Fruit fly (Drosophila melanogaster) whole organism, embryonic: ENCODE measurements around the gene mRpL32.

Experiments used
- Atf6 ChIP-seq: fragments of 200-800 bp; sonication (Bioruptor generic); IDR thresholded peaks from 2 replicates; pipeline ENCODE4 v1.3.6; 2022; ENCODE audit warnings: missing biosample characterization, missing genetic modification characterization
- BEAF-32 ChIP-seq: fragments of 200-800 bp; sonication (Bioruptor generic); optimal IDR thresholded peaks from 3 replicates; lab custom pipeline; 2017; ENCODE audit warnings: missing biosample characterization, missing genetic modification characterization, mild to moderate bottlenecking, moderate library complexity, missing genetic modification reagents
- CG10267 ChIP-seq: fragments of 200-800 bp; sonication (Bioruptor generic); optimal IDR thresholded peaks from 2 replicates; lab custom pipeline; 2018; ENCODE audit warnings: missing biosample characterization, mild to moderate bottlenecking, missing genetic modification characterization, moderate library complexity
- CG10274 ChIP-seq: fragments of 200-800 bp; sonication (Bioruptor generic); optimal IDR thresholded peaks from 3 replicates; lab custom pipeline; 2017; ENCODE audit warnings: missing biosample characterization, mild to moderate bottlenecking, missing genetic modification characterization
- CG10462 ChIP-seq: fragments of 200-800 bp; sonication (Bioruptor generic); optimal IDR thresholded peaks from 2 replicates; lab custom pipeline; 2016; ENCODE audit warnings: missing biosample characterization, missing genetic modification characterization
- CG12391 ChIP-seq: fragments of 200-800 bp; sonication (Bioruptor generic); optimal IDR thresholded peaks from 3 replicates; lab custom pipeline; 2018; ENCODE audit warnings: missing biosample characterization, mild to moderate bottlenecking, missing genetic modification characterization, moderate library complexity
- CG13424 ChIP-seq: fragments of 200-800 bp; sonication (Bioruptor generic); optimal IDR thresholded peaks from 2 replicates; lab custom pipeline; 2019; ENCODE audit warnings: missing biosample characterization, mild to moderate bottlenecking, missing genetic modification characterization, moderate library complexity
- CG13624 ChIP-seq: fragments of 200-800 bp; sonication (Bioruptor generic); optimal IDR thresholded peaks from 2 replicates; lab custom pipeline; 2016; ENCODE audit warnings: missing biosample characterization, missing genetic modification characterization
- CG18619 ChIP-seq: fragments of 200-800 bp; sonication (Bioruptor generic); optimal IDR thresholded peaks from 3 replicates; lab custom pipeline; 2017; ENCODE audit warnings: missing biosample characterization, mild to moderate bottlenecking, missing genetic modification characterization
- CG2120 ChIP-seq: fragments of 200-800 bp; sonication (Bioruptor generic); optimal IDR thresholded peaks from 3 replicates; lab custom pipeline; 2016; ENCODE audit warnings: missing biosample characterization, missing genetic modification characterization
- CG2678 ChIP-seq: fragments of 200-800 bp; sonication (Bioruptor generic); optimal IDR thresholded peaks from 3 replicates; lab custom pipeline; 2019; ENCODE audit warnings: missing biosample characterization, mild to moderate bottlenecking, missing genetic modification characterization, moderate library complexity
- CG2875 ChIP-seq: fragments of 200-800 bp; sonication (Bioruptor generic); optimal IDR thresholded peaks from 2 replicates; lab custom pipeline; 2017; ENCODE audit warnings: missing biosample characterization, mild to moderate bottlenecking, missing genetic modification characterization, missing genetic modification reagents
- CG30431 ChIP-seq: fragments of 200-800 bp; sonication (Bioruptor generic); optimal IDR thresholded peaks from 2 replicates; lab custom pipeline; 2017; ENCODE audit warnings: missing biosample characterization, missing genetic modification characterization
- CG3281 ChIP-seq: fragments of 200-800 bp; sonication (Bioruptor generic); optimal IDR thresholded peaks from 3 replicates; lab custom pipeline; 2017; ENCODE audit warnings: missing biosample characterization, mild to moderate bottlenecking, missing genetic modification characterization
- CG33557 ChIP-seq: fragments of 200-800 bp; sonication (Bioruptor generic); optimal IDR thresholded peaks from 2 replicates; lab custom pipeline; 2019; ENCODE audit warnings: missing biosample characterization, mild to moderate bottlenecking, missing genetic modification characterization, moderate library complexity
- CG34422 ChIP-seq: fragments of 200-800 bp; sonication (Bioruptor generic); IDR thresholded peaks from 3 replicates; pipeline ENCODE4 v1.3.6; 2022; ENCODE audit warnings: missing biosample characterization, missing genetic modification characterization
- CG4404 ChIP-seq: fragments of 200-800 bp; sonication (Bioruptor generic); IDR thresholded peaks from 2 replicates; pipeline ENCODE4 v1.3.6; 2022; ENCODE audit warnings: missing biosample characterization, missing genetic modification characterization
- CG6854 ChIP-seq: fragments of 200-800 bp; sonication (Bioruptor generic); optimal IDR thresholded peaks from 3 replicates; lab custom pipeline; 2017; ENCODE audit warnings: missing biosample characterization, mild to moderate bottlenecking, missing genetic modification characterization
- CG8290 ChIP-seq, 3 experiments: fragments of 200-800 bp; sonication (Bioruptor generic); optimal IDR thresholded peaks; 2 replicates each; lab custom pipeline; 2016 to 2019; ENCODE audit warnings: missing biosample characterization in 3 of 3, missing genetic modification characterization in 3 of 3, mild to moderate bottlenecking in 2 of 3, moderate library complexity in 1 of 3
- CG9609 ChIP-seq: fragments of 200-800 bp; sonication (Bioruptor generic); optimal IDR thresholded peaks from 3 replicates; lab custom pipeline; 2016; ENCODE audit warnings: missing biosample characterization, missing genetic modification characterization
- CrebB ChIP-seq: fragments of 200-800 bp; sonication (Bioruptor generic); optimal IDR thresholded peaks from 3 replicates; lab custom pipeline; 2018; ENCODE audit warnings: missing biosample characterization, mild to moderate bottlenecking, missing genetic modification characterization
- Dbx ChIP-seq: fragments of 200-800 bp; sonication (Bioruptor generic); IDR thresholded peaks from 3 replicates; pipeline ENCODE4 v1.3.6; 2022; ENCODE audit warnings: missing biosample characterization, missing genetic modification characterization
- Drgx ChIP-seq: fragments of 200-800 bp; sonication (Bioruptor generic); IDR thresholded peaks from 2 replicates; pipeline ENCODE4 v1.3.6; 2022; ENCODE audit warnings: missing biosample characterization, missing genetic modification characterization
- Gug ChIP-seq: fragments of 200-800 bp; sonication (Bioruptor generic); IDR thresholded peaks from 4 replicates; pipeline ENCODE4 v1.3.6; 2022; ENCODE audit warnings: missing biosample characterization, missing genetic modification characterization
- H2.0 ChIP-seq: fragments of 200-800 bp; sonication (Bioruptor generic); IDR thresholded peaks from 2 replicates; pipeline ENCODE4 v1.3.6; 2022; ENCODE audit warnings: missing biosample characterization, missing genetic modification characterization
- Hr51 ChIP-seq, 2 experiments: fragments of 200-800 bp; sonication (Bioruptor generic); optimal IDR thresholded peaks; 2 replicates in 1 of 2; 3 replicates in 1 of 2; lab custom pipeline; 2016 to 2018; ENCODE audit warnings: missing biosample characterization in 2 of 2, missing genetic modification characterization in 2 of 2, mild to moderate bottlenecking in 1 of 2, moderate library complexity in 1 of 2
- Hsf ChIP-seq: fragments of 200-800 bp; sonication (Bioruptor generic); optimal IDR thresholded peaks from 3 replicates; lab custom pipeline; 2016; ENCODE audit warnings: missing biosample characterization, missing genetic modification characterization
- Pdp1 ChIP-seq, 2 experiments: fragments of 200-800 bp; sonication (Bioruptor generic); optimal IDR thresholded peaks; 3 replicates each; lab custom pipeline; 2016; ENCODE audit warnings: missing biosample characterization in 2 of 2, missing genetic modification characterization in 2 of 2, mild to moderate bottlenecking in 1 of 2, moderate library complexity in 1 of 2
- Taf1 ChIP-seq: fragments of 200-800 bp; sonication (Bioruptor generic); IDR thresholded peaks from 2 replicates; pipeline ENCODE4 v1.3.6; 2022; ENCODE audit warnings: missing biosample characterization, missing genetic modification characterization
- chinmo ChIP-seq: fragments of 200-800 bp; sonication (Bioruptor generic); IDR thresholded peaks from 4 replicates; pipeline ENCODE4 v1.3.6; 2022; ENCODE audit warnings: missing biosample characterization, missing genetic modification characterization; ENCODE audit not compliant: partially characterized antibody
- chn ChIP-seq: fragments of 200-800 bp; sonication (Bioruptor generic); optimal IDR thresholded peaks from 2 replicates; lab custom pipeline; 2016; ENCODE audit warnings: missing biosample characterization, missing genetic modification characterization
- ci ChIP-seq: fragments of 200-800 bp; sonication (Bioruptor generic); IDR thresholded peaks from 3 replicates; pipeline ENCODE4 v1.3.6; 2022; ENCODE audit warnings: missing biosample characterization, missing genetic modification characterization
- emc ChIP-seq: fragments of 200-800 bp; sonication (Bioruptor generic); optimal IDR thresholded peaks from 2 replicates; lab custom pipeline; 2016; ENCODE audit warnings: missing biosample characterization, missing genetic modification characterization
- ftz-f1 ChIP-seq: fragments of 200-800 bp; sonication (Bioruptor generic); optimal IDR thresholded peaks from 2 replicates; lab custom pipeline; 2016; ENCODE audit warnings: missing biosample characterization, missing genetic modification characterization
- hth ChIP-seq: fragments of >200 bp; optimal IDR thresholded peaks from 2 replicates; lab custom pipeline; 2017; ENCODE audit warnings: inconsistent platforms
- lab ChIP-seq: fragments of 200-800 bp; sonication (Bioruptor generic); optimal IDR thresholded peaks from 3 replicates; lab custom pipeline; 2017; ENCODE audit warnings: missing biosample characterization, missing genetic modification characterization, mild to moderate bottlenecking, moderate library complexity, missing genetic modification reagents
- mirr ChIP-seq: fragments of 200-800 bp; sonication (Bioruptor generic); optimal IDR thresholded peaks from 3 replicates; lab custom pipeline; 2018; ENCODE audit warnings: missing biosample characterization, mild to moderate bottlenecking, missing genetic modification characterization
- oc ChIP-seq: fragments of 200-800 bp; sonication (Bioruptor generic); optimal IDR thresholded peaks from 2 replicates; lab custom pipeline; 2018; ENCODE audit warnings: missing biosample characterization, mild to moderate bottlenecking, missing genetic modification characterization, moderate library complexity
- org-1 ChIP-seq: fragments of 200-800 bp; sonication (Bioruptor generic); optimal IDR thresholded peaks from 2 replicates; lab custom pipeline; 2017; ENCODE audit warnings: missing biosample characterization, missing genetic modification characterization
- phol ChIP-seq: fragments of 200-800 bp; sonication (Bioruptor generic); optimal IDR thresholded peaks from 3 replicates; lab custom pipeline; 2018; ENCODE audit warnings: missing biosample characterization, mild to moderate bottlenecking, missing genetic modification characterization, moderate library complexity
- pros ChIP-seq: fragments of 200-800 bp; sonication (Bioruptor generic); optimal IDR thresholded peaks from 3 replicates; lab custom pipeline; 2019; ENCODE audit warnings: missing biosample characterization, mild to moderate bottlenecking, missing genetic modification characterization, moderate library complexity
- repo ChIP-seq: fragments of 200-800 bp; sonication (Bioruptor generic); optimal IDR thresholded peaks from 2 replicates; lab custom pipeline; 2016; ENCODE audit warnings: missing biosample characterization, missing genetic modification characterization
- salm ChIP-seq: fragments of 200-800 bp; sonication (Bioruptor generic); optimal IDR thresholded peaks from 2 replicates; lab custom pipeline; 2018; ENCODE audit warnings: missing biosample characterization, mild to moderate bottlenecking, missing genetic modification characterization
- slbo ChIP-seq: fragments of 200-800 bp; sonication (Bioruptor generic); IDR thresholded peaks from 2 replicates; pipeline ENCODE4 v1.3.6; 2022; ENCODE audit warnings: missing biosample characterization, missing genetic modification characterization
- slou ChIP-seq: fragments of 200-800 bp; sonication (Bioruptor generic); optimal IDR thresholded peaks from 3 replicates; lab custom pipeline; 2016; ENCODE audit warnings: missing biosample characterization, missing genetic modification characterization
- tll ChIP-seq, 2 experiments: fragments of 200-800 bp in 1 of 2; fragments of >200 bp in 1 of 2; sonication (Bioruptor generic) in 1 of 2; optimal IDR thresholded peaks; 2 replicates each; lab custom pipeline; 2017 to 2019; ENCODE audit warnings: missing biosample characterization in 2 of 2, missing genetic modification characterization in 2 of 2, mild to moderate bottlenecking in 1 of 2, moderate library complexity in 1 of 2
- tna ChIP-seq: fragments of 200-800 bp; sonication (Bioruptor generic); IDR thresholded peaks from 2 replicates; pipeline ENCODE4 v1.3.6; 2022; ENCODE audit warnings: missing biosample characterization, missing genetic modification characterization; ENCODE audit not compliant: partially characterized antibody
- vfl ChIP-seq: fragments of 200-800 bp; sonication (Bioruptor generic); optimal IDR thresholded peaks from 2 replicates; lab custom pipeline; 2016; ENCODE audit warnings: missing biosample characterization, missing genetic modification characterization
- wor ChIP-seq: fragments of 200-800 bp; sonication (Bioruptor generic); IDR thresholded peaks from 2 replicates; pipeline ENCODE4 v1.3.6; 2022; ENCODE audit warnings: missing biosample characterization, missing genetic modification characterization

The mRpL32 gene

dm6 chr3R:31247281-31247995, 5.2 kb upstream of the mRpL32 start (continued):
- peak; percentile 56 for TF ChIP-seq Hsf (GFP tag; lab: Kevin White, UChicago)
- TF ChIP-seq CG4404 = no peak; the same call in 1 of the 2 replicates
- TF ChIP-seq CG10274 (GFP tag; lab: Kevin White, UChicago) = peak; percentile 41
- peak; percentile 82 for TF ChIP-seq CG34422 (GFP tag; lab: Robert Waterston, UW)
- no peak for TF ChIP-seq hth (lab: Kevin White, UChicago)
- no peak for TF ChIP-seq vfl (GFP tag; lab: Kevin White, UChicago)
- peak; percentile 44 for TF ChIP-seq oc (tag; lab: Kevin White, UChicago)
- TF ChIP-seq CG13624 = no peak
- TF ChIP-seq Atf6 = peak; percentile 54; the same call in 1 of the 2 replicates
- peak; percentile 55 for TF ChIP-seq CG2875
- TF ChIP-seq BEAF-32 (GFP tag; lab: Kevin White, UChicago) = no peak
- peak; percentile 89 for TF ChIP-seq ci (GFP tag; lab: Robert Waterston, UW)
- peak; percentile 47 for TF ChIP-seq slbo (GFP tag; lab: Robert Waterston, UW)
- TF ChIP-seq CG18619 (GFP tag; lab: Kevin White, UChicago) = peak; percentile 2
- peak; percentile 2 to 85 for TF ChIP-seq Hr51 (GFP tag; optimal IDR thresholded peaks at IDR 0.05; lab: Kevin White, UChicago)
- TF ChIP-seq CG8290 (GFP tag; optimal IDR thresholded peaks at IDR 0.05; lab: Kevin White, UChicago) = no peak
- TF ChIP-seq CG8290 (tag; optimal IDR thresholded peaks at IDR 0.05; lab: Kevin White, UChicago) = peak in 1 of 2 experiments; percentile 63
- TF ChIP-seq Dbx (GFP tag; lab: Robert Waterston, UW) = no peak
- TF ChIP-seq emc (GFP tag; lab: Kevin White, UChicago) = no peak
- peak; percentile 19 for TF ChIP-seq CrebB (tag; lab: Kevin White, UChicago)
- no peak for TF ChIP-seq mirr
- peak; percentile 44 for TF ChIP-seq CG6854 (GFP tag; lab: Kevin White, UChicago)
- peak; percentile 38 for TF ChIP-seq chn
- TF ChIP-seq Drgx (GFP tag; lab: Robert Waterston, UW) = peak; percentile 57
- peak; percentile 68 for TF ChIP-seq wor (GFP tag; lab: Robert Waterston, UW)
- peak; percentile 67 for TF ChIP-seq CG10267 (tag; lab: Kevin White, UChicago)
- peak; percentile 32 for TF ChIP-seq CG10462
- TF ChIP-seq lab = peak; percentile 62
- peak; percentile 68 for TF ChIP-seq H2.0 (GFP tag; lab: Robert Waterston, UW)
- peak; percentile 52 for TF ChIP-seq CG9609 (GFP tag; lab: Kevin White, UChicago)
- no peak for TF ChIP-seq ftz-f1 (GFP tag; lab: Kevin White, UChicago)
- TF ChIP-seq repo (GFP tag; lab: Kevin White, UChicago) = peak; percentile 30
- peak; percentile 82 for TF ChIP-seq phol (tag; lab: Kevin White, UChicago)
- TF ChIP-seq Pdp1 (GFP tag; optimal IDR thresholded peaks at IDR 0.05; lab: Kevin White, UChicago) = peak; percentile 56 to 82
- no peak for TF ChIP-seq pros
- peak; percentile 88 for TF ChIP-seq CG2678 (tag; lab: Kevin White, UChicago)
- TF ChIP-seq org-1 (GFP tag; lab: Kevin White, UChicago) = peak; percentile 70
- TF ChIP-seq CG13424 (tag; lab: Kevin White, UChicago) = peak; percentile 85
- TF ChIP-seq salm (tag; lab: Kevin White, UChicago) = peak; percentile 61
- peak; percentile 8 for TF ChIP-seq CG30431 (GFP tag; lab: Kevin White, UChicago)
- TF ChIP-seq Taf1 = no peak
- peak; percentile 73 for TF ChIP-seq CG12391 (tag; lab: Kevin White, UChicago)
- peak; percentile 40 for TF ChIP-seq CG3281 (GFP tag; lab: Kevin White, UChicago)
- TF ChIP-seq chinmo = no peak
- TF ChIP-seq tna = no peak
- no peak for TF ChIP-seq tll (GFP tag; optimal IDR thresholded peaks at IDR 0.05; lab: Kevin White, UChicago)
- no peak for TF ChIP-seq slou
- TF ChIP-seq Gug (GFP tag; lab: Robert Waterston, UW) = peak; percentile 51; the same call in 2 of the 4 replicates
- TF ChIP-seq CG2120 (GFP tag; lab: Kevin White, UChicago) = no peak
- no peak for TF ChIP-seq CG33557
